Worm (Caenorhabditis elegans) whole organism, L4 larva: ENCODE measurements around the gene F20B6.10.

Experiments
- F26F4.8 ChIP-seq: fragments of 200-800 bp; sonication (Bioruptor generic); conservative IDR thresholded peaks from 2 replicates; pipeline ENCODE4 v1.3.6; 2022; ENCODE audit warnings: missing genetic modification characterization, missing compliant biosample characterization
- F37D6.2 ChIP-seq: sonication (generic microtip); optimal IDR thresholded peaks from 2 replicates; lab custom pipeline; 2016; ENCODE audit warnings: mild to moderate bottlenecking, missing genetic modification characterization, missing compliant biosample characterization
- F49E8.2 ChIP-seq: sonication (generic microtip); optimal IDR thresholded peaks from 2 replicates; lab custom pipeline; 2016; ENCODE audit warnings: missing compliant biosample characterization, mild to moderate bottlenecking, missing genetic modification characterization, borderline replicate concordance
- Y105C5A.15 ChIP-seq: fragments of 200-800 bp; sonication (Bioruptor generic); IDR thresholded peaks from 2 replicates; pipeline ENCODE4 v1.3.6; 2022; ENCODE audit warnings: missing genetic modification characterization, missing compliant biosample characterization
- Y48G9A.11 ChIP-seq: fragments of 200-800 bp; sonication (Bioruptor generic); IDR thresholded peaks from 2 replicates; pipeline ENCODE4 v1.3.6; 2022; ENCODE audit warnings: missing genetic modification reagents, missing genetic modification characterization, missing compliant biosample characterization
- Y5F2A.4 ChIP-seq: fragments of 200-800 bp; sonication (Bioruptor generic); optimal IDR thresholded peaks from 2 replicates; lab custom pipeline; 2018; ENCODE audit warnings: mild to moderate bottlenecking, missing genetic modification characterization, missing compliant biosample characterization
- Y75B8A.6 ChIP-seq: fragments of 200-800 bp; sonication (Bioruptor generic); IDR thresholded peaks from 2 replicates; pipeline ENCODE4 v1.3.6; 2022; ENCODE audit warnings: missing genetic modification reagents, missing genetic modification characterization, missing compliant biosample characterization
- aly-2 ChIP-seq: sonication (generic microtip); optimal IDR thresholded peaks from 2 replicates; lab custom pipeline; 2018; ENCODE audit warnings: missing biosample characterization, missing genetic modification characterization
- arid-1 ChIP-seq: fragments of 200-800 bp; sonication (Bioruptor generic); conservative IDR thresholded peaks from 2 replicates; pipeline ENCODE4 v1.3.6; 2022; ENCODE audit warnings: missing genetic modification reagents, missing genetic modification characterization, missing compliant biosample characterization
- ceh-28 ChIP-seq: fragments of 150-350 bp; optimal IDR thresholded peaks from 2 replicates; lab custom pipeline; 2014; ENCODE audit warnings: missing biosample characterization, missing genetic modification reagents, missing genetic modification characterization
- ceh-44 ChIP-seq: fragments of 200-800 bp; sonication (Bioruptor generic); IDR thresholded peaks from 2 replicates; pipeline ENCODE4 v1.3.6; 2022; ENCODE audit warnings: missing genetic modification reagents, missing genetic modification characterization, missing compliant biosample characterization
- cey-2 ChIP-seq: sonication (generic microtip); optimal IDR thresholded peaks from 3 replicates; lab custom pipeline; 2017; ENCODE audit warnings: missing genetic modification characterization, mild to moderate bottlenecking, missing compliant biosample characterization, antibody characterized with exemption, borderline replicate concordance; ENCODE audit not compliant: insufficient read depth
- ctbp-1 ChIP-seq: fragments of 200-800 bp; sonication (Bioruptor generic); IDR thresholded peaks from 2 replicates; pipeline ENCODE4 v1.3.6; 2022; ENCODE audit warnings: missing genetic modification reagents, missing genetic modification characterization, missing compliant biosample characterization
- daf-12 ChIP-seq: fragments of 150-350 bp; optimal IDR thresholded peaks from 2 replicates; lab custom pipeline; 2014; ENCODE audit warnings: missing biosample characterization, missing genetic modification reagents, missing genetic modification characterization
- dmd-8 ChIP-seq: fragments of 200-800 bp; sonication (Bioruptor generic); IDR thresholded peaks from 2 replicates; pipeline ENCODE4 v1.3.6; 2022; ENCODE audit warnings: missing genetic modification characterization, missing compliant biosample characterization
- duxl-1 ChIP-seq: sonication (generic microtip); optimal IDR thresholded peaks from 2 replicates; lab custom pipeline; 2016; ENCODE audit warnings: mild to moderate bottlenecking, missing genetic modification characterization, moderate library complexity, missing compliant biosample characterization; ENCODE audit not compliant: poor library complexity
- dve-1 ChIP-seq: sonication (generic microtip); optimal IDR thresholded peaks from 2 replicates; lab custom pipeline; 2017; ENCODE audit warnings: antibody characterized with exemption, mild to moderate bottlenecking, missing genetic modification characterization, missing compliant biosample characterization; ENCODE audit not compliant: insufficient read depth
- egl-27 ChIP-seq: sonication (generic microtip); optimal IDR thresholded peaks from 3 replicates; lab custom pipeline; 2017; ENCODE audit warnings: missing biosample characterization, missing genetic modification reagents, missing genetic modification characterization
- hlh-11 ChIP-seq: fragments of 200-800 bp; sonication (Bioruptor generic); optimal IDR thresholded peaks from 2 replicates; lab custom pipeline; 2018; ENCODE audit warnings: mild to moderate bottlenecking, missing genetic modification characterization, missing compliant biosample characterization
- hlh-30 ChIP-seq: sonication (generic microtip); optimal IDR thresholded peaks from 2 replicates; lab custom pipeline; 2017; ENCODE audit warnings: antibody characterized with exemption, mild to moderate bottlenecking, missing genetic modification characterization, missing compliant biosample characterization; ENCODE audit not compliant: insufficient read depth
- lin-38 ChIP-seq: fragments of 200-800 bp; sonication (Bioruptor generic); IDR thresholded peaks from 2 replicates; pipeline ENCODE4 v1.3.6; 2022; ENCODE audit warnings: missing genetic modification reagents, missing genetic modification characterization, missing compliant biosample characterization
- lir-3 ChIP-seq: sonication (generic microtip); optimal IDR thresholded peaks from 2 replicates; lab custom pipeline; 2016; ENCODE audit warnings: mild to moderate bottlenecking, missing genetic modification characterization, missing compliant biosample characterization
- lsy-2 ChIP-seq, 2 experiments: fragments of 150-350 bp in 1 of 2; sonication (generic microtip) in 1 of 2; optimal IDR thresholded peaks; 2 replicates each; lab custom pipeline; 2014 to 2017; ENCODE audit warnings: missing biosample characterization in 2 of 2, missing genetic modification characterization in 2 of 2
- madf-5 ChIP-seq, 2 experiments: fragments of 200-800 bp; sonication (Bioruptor generic); IDR thresholded peaks; 2 replicates each; pipeline ENCODE4 v1.3.6; 2022; ENCODE audit warnings: missing compliant biosample characterization in 2 of 2, missing genetic modification characterization in 2 of 2
- madf-9 ChIP-seq: fragments of 200-800 bp; sonication (Bioruptor generic); conservative IDR thresholded peaks from 2 replicates; pipeline ENCODE4 v1.3.6; 2022; ENCODE audit warnings: missing genetic modification reagents, missing genetic modification characterization, missing compliant biosample characterization
- mdl-1 ChIP-seq, 2 experiments: fragments of 150-350 bp in 1 of 2; sonication (generic microtip) in 1 of 2; optimal IDR thresholded peaks; 2 replicates each; lab custom pipeline; 2014 to 2017; ENCODE audit warnings: missing biosample characterization in 2 of 2, missing genetic modification characterization in 2 of 2
- mdt-29 ChIP-seq: fragments of 200-800 bp; sonication (Bioruptor generic); IDR thresholded peaks from 2 replicates; pipeline ENCODE4 v1.3.6; 2022; ENCODE audit warnings: missing genetic modification reagents, missing genetic modification characterization, missing compliant biosample characterization
- mes-2 ChIP-seq: sonication (generic microtip); optimal IDR thresholded peaks from 2 replicates; lab custom pipeline; 2016; ENCODE audit warnings: missing genotype, mild to moderate bottlenecking, missing genetic modification characterization, missing compliant biosample characterization; ENCODE audit not compliant: poor library complexity, severe bottlenecking
- mxl-3 ChIP-seq: fragments of 200-800 bp; sonication (Bioruptor generic); optimal IDR thresholded peaks from 2 replicates; lab custom pipeline; 2018; ENCODE audit warnings: mild to moderate bottlenecking, missing genetic modification characterization, missing compliant biosample characterization
- nhr-111 ChIP-seq: fragments of 200-800 bp; sonication (Bioruptor generic); optimal IDR thresholded peaks from 2 replicates; lab custom pipeline; 2018; ENCODE audit warnings: mild to moderate bottlenecking, missing genetic modification characterization, missing compliant biosample characterization
- nhr-237 ChIP-seq: sonication (generic microtip); optimal IDR thresholded peaks from 2 replicates; lab custom pipeline; 2017; ENCODE audit warnings: missing biosample characterization, missing genetic modification characterization
- nhr-25 ChIP-seq: sonication (generic microtip); optimal IDR thresholded peaks from 2 replicates; lab custom pipeline; 2017; ENCODE audit warnings: missing genetic modification characterization, mild to moderate bottlenecking, missing compliant biosample characterization, antibody characterized with exemption, moderate library complexity, borderline replicate concordance; ENCODE audit not compliant: insufficient read depth
- nhr-41 ChIP-seq: fragments of 200-800 bp; sonication (Bioruptor generic); IDR thresholded peaks from 2 replicates; pipeline ENCODE4 v1.3.6; 2022; ENCODE audit warnings: missing genetic modification reagents, missing genetic modification characterization, missing compliant biosample characterization
- nhr-48 ChIP-seq: sonication (generic microtip); optimal IDR thresholded peaks from 2 replicates; lab custom pipeline; 2016; ENCODE audit warnings: mild to moderate bottlenecking, missing genetic modification characterization, missing compliant biosample characterization
- nhr-6 ChIP-seq: fragments of 150-350 bp; optimal IDR thresholded peaks from 2 replicates; lab custom pipeline; 2014; ENCODE audit warnings: missing biosample characterization, missing genetic modification characterization
- nhr-77 ChIP-seq: fragments of 150-350 bp; optimal IDR thresholded peaks from 2 replicates; lab custom pipeline; 2014; ENCODE audit warnings: missing biosample characterization, missing genetic modification characterization
- pha-4 ChIP-seq, 2 experiments: fragments of 150-350 bp in 1 of 2; fragments of 200-800 bp in 1 of 2; sonication (Bioruptor generic) in 1 of 2; IDR thresholded peaks in 1 of 2; optimal IDR thresholded peaks in 1 of 2; 2 replicates each; pipeline versions ENCODE4 v1.3.6 to Lab custom; 2014 to 2022; ENCODE audit warnings: missing genetic modification characterization in 2 of 2, missing genetic modification reagents in 2 of 2, missing biosample characterization in 1 of 2, missing compliant biosample characterization in 1 of 2
- php-3 ChIP-seq: fragments of 200-800 bp; sonication (Bioruptor generic); IDR thresholded peaks from 2 replicates; pipeline ENCODE4 v1.3.6; 2022; ENCODE audit warnings: missing genetic modification reagents, missing genetic modification characterization, missing compliant biosample characterization
- pqm-1 ChIP-seq: sonication (generic microtip); optimal IDR thresholded peaks from 2 replicates; lab custom pipeline; 2017; ENCODE audit warnings: missing biosample characterization, missing genetic modification characterization
- rbr-2 ChIP-seq: sonication (generic microtip); optimal IDR thresholded peaks from 2 replicates; lab custom pipeline; 2016; ENCODE audit warnings: missing genotype, missing genetic modification characterization, missing compliant biosample characterization
- skn-1 ChIP-seq: fragments of 150-350 bp; optimal IDR thresholded peaks from 2 replicates; lab custom pipeline; 2014; ENCODE audit warnings: missing biosample characterization, missing genetic modification characterization
- snpc-4 ChIP-seq: fragments of 150-350 bp; optimal IDR thresholded peaks from 2 replicates; lab custom pipeline; 2014; ENCODE audit warnings: missing biosample characterization, missing genetic modification characterization
- spr-1 ChIP-seq: sonication (generic microtip); optimal IDR thresholded peaks from 2 replicates; lab custom pipeline; 2016; ENCODE audit warnings: mild to moderate bottlenecking, missing genetic modification characterization, missing compliant biosample characterization
- tag-97 ChIP-seq: fragments of 200-800 bp; sonication (Bioruptor generic); IDR thresholded peaks from 2 replicates; pipeline ENCODE4 v1.3.6; 2022; ENCODE audit warnings: missing genetic modification characterization, missing compliant biosample characterization
- vab-7 ChIP-seq: fragments of 200-800 bp; sonication (Bioruptor generic); IDR thresholded peaks from 2 replicates; pipeline ENCODE4 v1.3.6; 2022; ENCODE audit warnings: missing genetic modification reagents, missing genetic modification characterization, missing compliant biosample characterization
- zfp-3 ChIP-seq: fragments of 200-800 bp; sonication (Bioruptor generic); conservative IDR thresholded peaks from 2 replicates; pipeline ENCODE4 v1.3.6; 2022; ENCODE audit warnings: missing genetic modification reagents, missing genetic modification characterization, missing compliant biosample characterization
- zip-2 ChIP-seq: fragments of 150-350 bp; optimal IDR thresholded peaks from 2 replicates; lab custom pipeline; 2014; ENCODE audit warnings: missing biosample characterization, missing genetic modification characterization

The F20B6.10 gene

DNA sequence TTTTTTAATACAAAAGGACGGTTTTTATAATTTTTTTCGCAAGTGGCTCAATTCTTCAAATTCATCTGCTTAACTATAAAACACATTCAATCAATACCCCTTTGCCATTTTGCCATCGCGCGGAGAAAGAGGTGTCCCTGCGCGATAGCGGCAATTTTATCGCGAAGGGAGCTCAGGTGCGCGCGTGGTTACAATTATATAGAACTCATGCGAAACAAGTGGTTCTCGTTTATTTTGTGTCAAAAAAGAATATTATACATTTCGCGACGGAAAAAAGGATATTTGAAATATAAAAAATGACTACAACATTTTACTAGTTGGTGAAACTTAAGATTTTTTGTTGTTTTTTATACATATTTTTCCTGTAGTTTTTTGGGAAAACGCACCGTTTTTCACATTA is 7.9 kb downstream of the F20B6.10 start (continued):
- TF ChIP-seq lir-3 (tag; lab: Kevin White, UChicago) (peak; percentile 93), lin-38 (GFP tag; lab: Robert Waterston, UW) (peak; percentile 90), arid-1 (GFP tag; lab: Robert Waterston, UW) (peak; percentile 98), Y105C5A.15 (peak; percentile 94), hlh-11 (tag; lab: Kevin White, UChicago) (peak; percentile 98), pha-4 (GFP tag; IDR thresholded peaks at IDR 0.05; lab: Robert Waterston, UW) (peak; percentile 98), pha-4 (tag; optimal IDR thresholded peaks at IDR 0.05; lab: Kevin White, UChicago) (peak; percentile 80), daf-12 (no peak), nhr-111 (peak; percentile 81), snpc-4 (tag; lab: Kevin White, UChicago) (peak; percentile 39), zip-2 (tag; lab: Kevin White, UChicago) (peak; percentile 95), nhr-77 (tag; lab: Kevin White, UChicago) (peak; percentile 99), duxl-1 (tag; lab: Kevin White, UChicago) (peak; percentile 99), egl-27 (peak; percentile 67), dmd-8 (peak; percentile 88), mdl-1 (tag; optimal IDR thresholded peaks at IDR 0.05; lab: Kevin White, UChicago) (peak; percentile 93 to 97), php-3 (GFP tag; lab: Robert Waterston, UW) (peak; percentile 99), skn-1 (tag; lab: Kevin White, UChicago) (peak; percentile 86), tag-97 (peak; percentile 84; the same call in 1 of the 2 replicates), Y5F2A.4 (GFP tag; lab: Kevin White, UChicago) (peak; percentile 96), pqm-1 (tag; lab: Kevin White, UChicago) (peak; percentile 40), hlh-30 (tag; lab: Kevin White, UChicago) (peak; percentile 96)
- TF ChIP-seq, all 104 proteins: peak for 96

DNA sequence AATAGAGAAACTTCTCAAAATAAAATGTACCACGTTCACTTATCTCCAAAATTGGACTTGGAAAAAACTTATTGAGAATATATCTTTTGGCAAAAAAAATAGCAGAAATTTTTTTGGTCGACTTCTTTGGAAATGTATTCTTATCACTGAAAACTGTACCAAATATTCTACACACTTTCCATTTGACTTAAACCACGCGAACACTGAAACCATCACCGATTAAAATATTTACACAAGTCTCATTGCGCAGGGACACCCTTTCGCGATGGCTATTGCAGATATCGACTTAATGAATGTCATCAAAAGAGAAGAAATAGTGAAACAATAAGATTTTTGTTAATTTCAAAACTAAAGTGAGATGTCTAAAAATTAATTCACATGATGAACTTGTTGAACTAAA is 8.5 kb downstream of the F20B6.10 start:
- TF ChIP-seq madf-9 (peak; percentile 50; the same call in 1 of the 2 replicates), F26F4.8 (GFP tag; lab: Robert Waterston, UW) (no peak), dve-1 (tag; lab: Kevin White, UChicago) (peak; percentile 85), ctbp-1 (no peak), spr-1 (tag; lab: Kevin White, UChicago) (no peak), cey-2 (no peak), F37D6.2 (tag; lab: Kevin White, UChicago) (no peak), nhr-6 (no peak), lsy-2 (tag; optimal IDR thresholded peaks at IDR 0.05; lab: Kevin White, UChicago) (peak in 1 of 2 experiments; percentile 68), mxl-3 (GFP tag; lab: Kevin White, UChicago) (peak; percentile 21), lir-3 (tag; lab: Kevin White, UChicago) (no peak), Y75B8A.6 (no peak), nhr-111 (no peak), Y48G9A.11 (GFP tag; lab: Robert Waterston, UW) (no peak), ceh-44 (no peak), ceh-28 (tag; lab: Kevin White, UChicago) (no peak), mdt-29 (no peak), nhr-237 (peak; percentile 36), mdl-1 (tag; optimal IDR thresholded peaks at IDR 0.05; lab: Kevin White, UChicago) (peak in 1 of 2 experiments; percentile 29), zfp-3 (0 out of 2 replicates have a peak, but pooled peaks have one; percentile 22), zip-2 (tag; lab: Kevin White, UChicago) (peak; percentile 29), aly-2 (tag; lab: Kevin White, UChicago) (no peak), madf-5 (GFP tag; IDR thresholded peaks at IDR 0.05; lab: Robert Waterston, UW) (0 out of 4 replicates have a peak, but pooled peaks of 1 of the 2 experiments have one; percentile 48), dmd-8 (no peak), nhr-41 (no peak), nhr-48 (no peak), vab-7 (GFP tag; lab: Robert Waterston, UW) (no peak; the same call in 1 of the 2 replicates), rbr-2 (tag; lab: Kevin White, UChicago) (no peak), F49E8.2 (tag; lab: Kevin White, UChicago) (no peak), mes-2 (tag; lab: Kevin White, UChicago) (peak; percentile 88), nhr-25 (tag; lab: Kevin White, UChicago) (no peak)
